Worm (Caenorhabditis elegans) whole organism, mixed stage, embryonic: Measurements from ENCODE around the gene tag-273.

Experiments used
- ceh-43 ChIP-seq: fragments of 200-800 bp; sonication (Bioruptor generic); optimal IDR thresholded peaks from 2 replicates; lab custom pipeline; 2018; ENCODE audit warnings: mild to moderate bottlenecking, missing genetic modification characterization, moderate library complexity, missing compliant biosample characterization
- ceh-83 ChIP-seq: fragments of 200-800 bp; sonication (Bioruptor generic); optimal IDR thresholded peaks from 2 replicates; lab custom pipeline; 2018; ENCODE audit warnings: mild to moderate bottlenecking, missing genetic modification characterization, missing compliant biosample characterization
- elt-1 ChIP-seq: sonication (generic microtip); optimal IDR thresholded peaks from 2 replicates; lab custom pipeline; 2017; ENCODE audit warnings: missing genetic modification characterization, mild to moderate bottlenecking, missing compliant biosample characterization, antibody characterized with exemption, moderate library complexity, borderline replicate concordance; ENCODE audit not compliant: insufficient read depth
- hlh-1 ChIP-seq: fragments of 150-350 bp; optimal IDR thresholded peaks from 2 replicates; lab custom pipeline; 2014; ENCODE audit warnings: missing biosample characterization, missing genetic modification reagents, missing genetic modification characterization
- lsy-2 ChIP-seq: fragments of 150-350 bp; optimal IDR thresholded peaks from 2 replicates; lab custom pipeline; 2014; ENCODE audit warnings: missing biosample characterization, missing genetic modification characterization
- nhr-76 ChIP-seq: sonication (generic microtip); optimal IDR thresholded peaks from 2 replicates; lab custom pipeline; 2017; ENCODE audit warnings: missing biosample characterization, missing genetic modification characterization
- pha-4 ChIP-seq: fragments of 150-350 bp; optimal IDR thresholded peaks from 2 replicates; lab custom pipeline; 2018; ENCODE audit warnings: missing biosample characterization, missing genetic modification reagents, missing genetic modification characterization
- unc-39 ChIP-seq: fragments of 150-350 bp; optimal IDR thresholded peaks from 2 replicates; lab custom pipeline; 2014; ENCODE audit warnings: missing biosample characterization, missing genetic modification characterization
- unc-62 ChIP-seq: fragments of 150-350 bp; optimal IDR thresholded peaks from 2 replicates; lab custom pipeline; 2014; ENCODE audit warnings: missing biosample characterization, missing genetic modification reagents, missing genetic modification characterization

ce11 chrIV:14542517-14542916 is 37.6 kb upstream of the tag-273 start, which contains the start of gene pals-29:
- no peak for TF ChIP-seq ceh-43 (GFP tag; lab: Kevin White, UChicago)
- TF ChIP-seq hlh-1 (tag; lab: Kevin White, UChicago) = no peak
- TF ChIP-seq ceh-83 = no peak
- TF ChIP-seq pha-4 (tag; lab: Kevin White, UChicago) = no peak
- no peak for TF ChIP-seq unc-39
- TF ChIP-seq nhr-76 (tag; lab: Kevin White, UChicago) = no peak
- no peak for TF ChIP-seq elt-1 (tag; lab: Kevin White, UChicago)
- no peak for TF ChIP-seq unc-62 (GFP tag; lab: Kevin White, UChicago)
- TF ChIP-seq lsy-2 (tag; lab: Kevin White, UChicago) = no peak
